Worm (Caenorhabditis elegans): ENCODE results near the gene R166.2.

The R166.2 gene

ce11 chrII:10537571-10537970, at the start of gene R166.2:
Gene R166.2, minus strand, starts transcription at chrII:10537671.
- TF ChIP-seq ctbp-1 (GFP tag; IDR thresholded peaks at IDR 0.05), result no peak
- TF ChIP-seq ceh-28 (tag; optimal IDR thresholded peaks at IDR 0.05), result no peak
- TF ChIP-seq nhr-48 (tag; optimal IDR thresholded peaks at IDR 0.05), result no peak
- TF ChIP-seq nhr-11 (tag; optimal IDR thresholded peaks at IDR 0.05), result no peak
- TF ChIP-seq egl-27 (tag; optimal IDR thresholded peaks at IDR 0.05), result no peak
- no peak for TF ChIP-seq T26A8.4 (GFP tag; IDR thresholded peaks at IDR 0.05)
- no peak for TF ChIP-seq nhr-76 (tag; optimal IDR thresholded peaks at IDR 0.05)
- TF ChIP-seq snpc-4 (tag; optimal IDR thresholded peaks at IDR 0.05), result no peak
- TF ChIP-seq Y75B8A.6 (GFP tag; IDR thresholded peaks at IDR 0.05), result no peak
- TF ChIP-seq hlh-11 (tag; optimal IDR thresholded peaks at IDR 0.05), result no peak
- no peak for TF ChIP-seq zip-11 (GFP tag; IDR thresholded peaks at IDR 0.05)
- TF ChIP-seq aly-2 (tag; optimal IDR thresholded peaks at IDR 0.05), result no peak
- TF ChIP-seq nhr-25 (tag; optimal IDR thresholded peaks at IDR 0.05; ENCODE audit: borderline replicate concordance, insufficient read depth), result no peak
- TF ChIP-seq dmd-9 (GFP tag; IDR thresholded peaks at IDR 0.05), result no peak
- TF ChIP-seq zfp-2 (tag; optimal IDR thresholded peaks at IDR 0.05), result no peak
- no peak for TF ChIP-seq dpl-1 (GFP tag; optimal IDR thresholded peaks at IDR 0.05)
- no peak for TF ChIP-seq Y48G9A.11 (GFP tag; IDR thresholded peaks at IDR 0.05)
- no peak for TF ChIP-seq ceh-82 (tag; optimal IDR thresholded peaks at IDR 0.05)
- no peak for TF ChIP-seq daf-16 (GFP tag; optimal IDR thresholded peaks at IDR 0.05)
- TF ChIP-seq daf-16 (tag; optimal IDR thresholded peaks at IDR 0.05), result no peak

ce11 chrII:10584036-10584435, 46.6 kb upstream of the R166.2 start, which contains the start of gene algn-9:
Gene algn-9, plus strand, starts transcription at chrII:10584336.
- TF ChIP-seq daf-12 (tag; optimal IDR thresholded peaks at IDR 0.05), result no peak
- no peak for TF ChIP-seq mep-1 (tag; optimal IDR thresholded peaks at IDR 0.05)
- no peak for TF ChIP-seq Y5F2A.4 (GFP tag; optimal IDR thresholded peaks at IDR 0.05)

DNA sequence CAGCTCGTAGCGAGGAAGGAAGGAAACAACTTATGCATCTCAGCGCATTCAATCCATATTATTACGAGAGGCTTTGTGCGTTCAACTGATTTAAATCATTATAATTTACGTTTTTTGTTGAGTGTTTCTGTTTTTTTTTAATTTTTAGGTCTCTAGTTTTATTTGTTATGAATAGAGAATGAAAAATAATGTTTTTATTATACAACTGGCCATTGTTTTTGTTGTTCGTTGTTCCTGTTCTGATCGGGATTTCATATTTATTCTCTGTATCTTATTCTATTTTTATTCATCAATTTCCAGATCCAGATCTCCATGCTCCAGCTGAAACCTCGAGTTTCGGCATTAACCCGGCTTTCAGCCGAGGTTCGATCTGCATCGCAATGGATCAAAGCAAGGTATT, 44.8 kb upstream of the R166.2 start, which contains the start of gene mrps-22:
mrps-22 (plus strand) TSS at position 301 of the 400 bp plus-strand sequence.
- TF ChIP-seq snpc-1.2 (GFP tag; IDR thresholded peaks at IDR 0.05) (no peak), daf-12 (tag; optimal IDR thresholded peaks at IDR 0.05) (no peak), R02D3.7 (tag; optimal IDR thresholded peaks at IDR 0.05) (no peak), lsy-2 (tag; optimal IDR thresholded peaks at IDR 0.05) (no peak), F26F4.8 (GFP tag; conservative IDR thresholded peaks at IDR 0.05) (no peak), dmd-9 (GFP tag; IDR thresholded peaks at IDR 0.05) (no peak), pqm-1 (tag; optimal IDR thresholded peaks at IDR 0.05) (no peak), daf-8 (GFP tag; IDR thresholded peaks at IDR 0.05) (no peak), mxl-2 (GFP tag; conservative IDR thresholded peaks at IDR 0.05) (no peak)

- TF ChIP-seq egl-43 (GFP tag; IDR thresholded peaks at IDR 0.05) (0 out of 2 replicates have a peak, but pooled peaks have one; percentile 4), mdt-29 (GFP tag; IDR thresholded peaks at IDR 0.05) (no peak), zip-11 (GFP tag; IDR thresholded peaks at IDR 0.05) (no peak)
Observed at ce11 chrII:10580833-10581232, 43.4 kb upstream of the R166.2 start, which contains the start of gene dap-3. Gene dap-3, plus strand, starts transcription at chrII:10581133.

- no peak for TF ChIP-seq ceh-28 (tag; optimal IDR thresholded peaks at IDR 0.05)
- TF ChIP-seq dmd-6 (GFP tag; IDR thresholded peaks at IDR 0.05), result no peak
- no peak for TF ChIP-seq nhr-25 (tag; optimal IDR thresholded peaks at IDR 0.05; ENCODE audit: borderline replicate concordance, insufficient read depth)
- no peak for TF ChIP-seq Y75B8A.6 (GFP tag; IDR thresholded peaks at IDR 0.05)
- no peak for TF ChIP-seq lin-13 (GFP tag; optimal IDR thresholded peaks at IDR 0.05)
- no peak for TF ChIP-seq aha-1 (tag)
- TF ChIP-seq D1046.2 (GFP tag; IDR thresholded peaks at IDR 0.05), result no peak
- TF ChIP-seq F49E8.2 (tag; optimal IDR thresholded peaks at IDR 0.05; ENCODE audit: borderline replicate concordance), result no peak
Observed at ce11 chrII:10579655-10580054, 42.2 kb upstream of the R166.2 start, which contains the start of gene dohh-1. Gene dohh-1, plus strand, starts transcription at chrII:10579955.
